Worm (Caenorhabditis elegans) whole organism, L4/young adult: ENCODE measurements around the gene M04C3.1.

Source experiments
- W03F9.2 ChIP-seq: fragments of 150-350 bp; optimal IDR thresholded peaks from 2 replicates; lab custom pipeline; 2014; ENCODE audit warnings: missing biosample characterization, missing genetic modification characterization
- him-1 ChIP-seq: sonication (generic microtip); optimal IDR thresholded peaks from 2 replicates; lab custom pipeline; 2016; ENCODE audit warnings: missing genotype, missing genetic modification reagents, missing genetic modification characterization, missing compliant biosample characterization

DNA sequence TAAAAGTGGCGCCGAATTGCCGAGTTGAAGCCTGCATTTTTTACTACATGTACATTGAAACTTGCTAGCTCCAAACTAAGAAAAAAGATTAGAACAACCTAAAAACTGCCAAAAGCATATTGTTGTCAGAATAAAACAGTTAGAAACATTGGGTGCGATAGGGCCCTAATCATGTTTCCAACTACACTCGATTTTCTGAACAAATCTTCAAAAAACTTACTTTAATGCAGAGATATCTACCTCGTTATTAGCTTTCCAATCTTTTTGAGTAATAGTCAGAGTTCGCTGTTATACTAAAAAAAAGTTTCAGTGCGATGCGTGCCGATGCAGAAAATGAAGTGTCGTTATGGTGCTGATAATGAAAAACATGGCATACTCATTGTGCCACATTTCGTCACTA, 10.2 kb upstream of the M04C3.1 start, which contains the start of the genes Y43F8B.13 and Y43F8B.14:
- no peak for TF ChIP-seq him-1 (tag; lab: Kevin White, UChicago)
- TF ChIP-seq W03F9.2: no peak
